Fruit fly (Drosophila melanogaster) whole organism, wandering third instar larva: ENCODE measurements around the gene CG13096.

Source experiments
- CG32264 ChIP-seq: fragments of 200-800 bp; sonication (Bioruptor generic); optimal IDR thresholded peaks from 2 replicates; lab custom pipeline; 2016; ENCODE audit warnings: missing biosample characterization, missing genetic modification characterization
- CG9705 ChIP-seq: fragments of 200-800 bp; sonication (Bioruptor generic); optimal IDR thresholded peaks from 2 replicates; lab custom pipeline; 2018; ENCODE audit warnings: missing biosample characterization, mild to moderate bottlenecking, missing genetic modification characterization
- GATAd ChIP-seq: sonication (Bioruptor generic); optimal IDR thresholded peaks from 2 replicates; lab custom pipeline; 2016; ENCODE audit warnings: missing biosample characterization, missing genetic modification characterization
- HLH106 ChIP-seq: fragments of 200-800 bp; optimal IDR thresholded peaks from 3 replicates; lab custom pipeline; 2019; ENCODE audit warnings: missing biosample characterization, mild to moderate bottlenecking, missing genetic modification characterization, moderate library complexity
- Hr78 ChIP-seq: fragments of >200 bp; optimal IDR thresholded peaks from 2 replicates; lab custom pipeline; 2017; ENCODE audit warnings: missing biosample characterization, missing genetic modification characterization
- Hr83 ChIP-seq: fragments of 200-300 bp; sonication (Bioruptor generic); optimal IDR thresholded peaks from 2 replicates; lab custom pipeline; 2016; ENCODE audit warnings: missing biosample characterization, mild to moderate bottlenecking, missing genetic modification characterization, moderate library complexity; ENCODE audit not compliant: poor library complexity, severe bottlenecking
- Mio ChIP-seq: sonication (Bioruptor generic); optimal IDR thresholded peaks from 2 replicates; lab custom pipeline; 2016; ENCODE audit warnings: missing biosample characterization, missing genetic modification characterization
- Myc ChIP-seq: fragments of >200 bp; optimal IDR thresholded peaks from 2 replicates; lab custom pipeline; 2017
- N ChIP-seq: fragments of >200 bp; optimal IDR thresholded peaks from 2 replicates; lab custom pipeline; 2018; ENCODE audit warnings: missing biosample characterization, missing external identifiers, missing genetic modification characterization
- OdsH ChIP-seq: fragments of 200-800 bp; sonication (Bioruptor generic); optimal IDR thresholded peaks from 2 replicates; lab custom pipeline; 2016; ENCODE audit warnings: missing biosample characterization, mild to moderate bottlenecking, missing genetic modification characterization
- Rel ChIP-seq, 2 experiments: fragments of 200-800 bp; sonication (Bioruptor generic) in 1 of 2; optimal IDR thresholded peaks; 2 replicates in 1 of 2; 3 replicates in 1 of 2; lab custom pipeline; 2016 to 2019; ENCODE audit warnings: mild to moderate bottlenecking in 2 of 2, missing biosample characterization in 2 of 2, missing genetic modification characterization in 2 of 2, moderate library complexity in 1 of 2
- Sp1 ChIP-seq: fragments of 200-800 bp; sonication (Bioruptor generic); optimal IDR thresholded peaks from 3 replicates; lab custom pipeline; 2019; ENCODE audit warnings: missing biosample characterization, mild to moderate bottlenecking, missing genetic modification characterization, moderate library complexity
- Vsx2 ChIP-seq: fragments of 200-300, 225-300 bp; sonication (Bioruptor generic); optimal IDR thresholded peaks from 2 replicates; lab custom pipeline; 2018; ENCODE audit warnings: missing biosample characterization, missing genetic modification characterization; ENCODE audit not compliant: partially characterized antibody
- br ChIP-seq: fragments of 200-800 bp; sonication (Bioruptor generic); optimal IDR thresholded peaks from 2 replicates; lab custom pipeline; 2016; ENCODE audit warnings: missing biosample characterization, missing genetic modification characterization
- brk ChIP-seq: fragments of 200-800 bp; sonication (Bioruptor generic); optimal IDR thresholded peaks from 2 replicates; lab custom pipeline; 2016; ENCODE audit warnings: missing biosample characterization, mild to moderate bottlenecking, missing genetic modification characterization
- dl ChIP-seq, 2 experiments: fragments of 175-275, 200-275 bp in 1 of 2; fragments of 200-275 bp in 1 of 2; sonication (Bioruptor generic); optimal IDR thresholded peaks; lab custom pipeline; 2018; ENCODE audit warnings: mild to moderate bottlenecking in 2 of 2, missing biosample characterization in 2 of 2, missing genetic modification characterization in 2 of 2, moderate library complexity in 2 of 2; ENCODE audit not compliant: partially characterized antibody in 2 of 2, insufficient read depth in 1 of 2
- dmrt93B ChIP-seq: fragments of 200-800 bp; sonication (Bioruptor generic); optimal IDR thresholded peaks from 2 replicates; lab custom pipeline; 2018; ENCODE audit warnings: missing biosample characterization, mild to moderate bottlenecking, missing genetic modification characterization
- dsf ChIP-seq: sonication (Bioruptor generic); optimal IDR thresholded peaks from 2 replicates; lab custom pipeline; 2016; ENCODE audit warnings: missing biosample characterization, missing genetic modification characterization, borderline replicate concordance
- fru ChIP-seq: fragments of 200-800 bp; sonication (Bioruptor generic); optimal IDR thresholded peaks from 3 replicates; lab custom pipeline; 2016; ENCODE audit warnings: missing biosample characterization, mild to moderate bottlenecking, missing genetic modification characterization
- h ChIP-seq: fragments of 200-800 bp; sonication (Bioruptor generic); optimal IDR thresholded peaks from 3 replicates; lab custom pipeline; 2016; ENCODE audit warnings: missing biosample characterization, mild to moderate bottlenecking, missing genetic modification characterization
- jim ChIP-seq: fragments of 175-275, 200-325 bp; sonication (Bioruptor generic); optimal IDR thresholded peaks from 2 replicates; lab custom pipeline; 2016; ENCODE audit warnings: missing biosample characterization, mild to moderate bottlenecking, missing genetic modification characterization
- lola ChIP-seq: fragments of >200 bp; optimal IDR thresholded peaks from 2 replicates; lab custom pipeline; 2017; ENCODE audit warnings: missing biosample characterization, missing genetic modification characterization
- pan ChIP-seq: fragments of >200 bp; optimal IDR thresholded peaks from 2 replicates; lab custom pipeline; 2017
- sage ChIP-seq: fragments of 200-800 bp; sonication (Bioruptor generic); optimal IDR thresholded peaks from 2 replicates; lab custom pipeline; 2016; ENCODE audit warnings: missing biosample characterization, mild to moderate bottlenecking, missing genetic modification characterization
- sv ChIP-seq: fragments of 200-800 bp; sonication (Bioruptor generic); optimal IDR thresholded peaks from 3 replicates; lab custom pipeline; 2016; ENCODE audit warnings: missing biosample characterization, missing genetic modification characterization
- tai ChIP-seq: sonication (Bioruptor generic); optimal IDR thresholded peaks from 2 replicates; lab custom pipeline; 2016; ENCODE audit warnings: missing biosample characterization, missing genetic modification characterization
- usp ChIP-seq: fragments of >200 bp; optimal IDR thresholded peaks from 2 replicates; lab custom pipeline; 2017; ENCODE audit warnings: missing biosample characterization, missing genetic modification characterization

Gene CG13096

dm6 chr2L:8534515-8535295 is 23.0 kb upstream of the CG13096 start (continued):
- TF ChIP-seq HLH106 (tag; lab: Kevin White, UChicago): peak; percentile 97
- TF ChIP-seq Myc (lab: Kevin White, UChicago): no peak
- TF ChIP-seq CG32264 (GFP tag; lab: Kevin White, UChicago): peak; percentile 83
- TF ChIP-seq Rel (GFP tag; optimal IDR thresholded peaks at IDR 0.05; lab: Kevin White, UChicago): peak; percentile 92
- peak; percentile 77 for TF ChIP-seq Rel (tag; optimal IDR thresholded peaks at IDR 0.05; lab: Kevin White, UChicago)
- TF ChIP-seq sv (GFP tag; lab: Kevin White, UChicago): peak; percentile 77
- TF ChIP-seq Hr78 (GFP tag; lab: Kevin White, UChicago): no peak
- peak; percentile 57 for TF ChIP-seq Vsx2
- peak; percentile 95 for TF ChIP-seq Sp1
- TF ChIP-seq sage (GFP tag; lab: Kevin White, UChicago): peak; percentile 93
- no peak for TF ChIP-seq jim (GFP tag; lab: Kevin White, UChicago)

- TF ChIP-seq pan (no peak), Myc (lab: Kevin White, UChicago) (peak; percentile 47)
Measured at dm6 chr2L:8534118-8534514, 22.4 kb upstream of the CG13096 start.

dm6 chr2L:8533632-8534031 is 22.0 kb upstream of the CG13096 start:
- TF ChIP-seq fru (GFP tag; lab: Kevin White, UChicago): no peak
- TF ChIP-seq jim (GFP tag; lab: Kevin White, UChicago): no peak
- no peak for TF ChIP-seq Hr83 (GFP tag; lab: Kevin White, UChicago)
- no peak for TF ChIP-seq h (GFP tag; lab: Kevin White, UChicago)
- TF ChIP-seq Hr78 (GFP tag; lab: Kevin White, UChicago): no peak
- no peak for TF ChIP-seq dmrt93B (GFP tag; lab: Kevin White, UChicago)
- TF ChIP-seq Sp1: no peak
- TF ChIP-seq Rel (GFP tag; optimal IDR thresholded peaks at IDR 0.05; lab: Kevin White, UChicago): no peak
- no peak for TF ChIP-seq Rel (tag; optimal IDR thresholded peaks at IDR 0.05; lab: Kevin White, UChicago)
- TF ChIP-seq GATAd (GFP tag; lab: Kevin White, UChicago): no peak
- TF ChIP-seq N (GFP tag; lab: Kevin White, UChicago): no peak
- no peak for TF ChIP-seq CG9705 (GFP tag; lab: Kevin White, UChicago)
- no peak for TF ChIP-seq dl (GFP tag; optimal IDR thresholded peaks at IDR 0.05; lab: Kevin White, UChicago; ENCODE audit: insufficient read depth in 1 of 2, partially characterized antibody in 2 of 2)
- no peak for TF ChIP-seq Mio (GFP tag; lab: Kevin White, UChicago)

DNA sequence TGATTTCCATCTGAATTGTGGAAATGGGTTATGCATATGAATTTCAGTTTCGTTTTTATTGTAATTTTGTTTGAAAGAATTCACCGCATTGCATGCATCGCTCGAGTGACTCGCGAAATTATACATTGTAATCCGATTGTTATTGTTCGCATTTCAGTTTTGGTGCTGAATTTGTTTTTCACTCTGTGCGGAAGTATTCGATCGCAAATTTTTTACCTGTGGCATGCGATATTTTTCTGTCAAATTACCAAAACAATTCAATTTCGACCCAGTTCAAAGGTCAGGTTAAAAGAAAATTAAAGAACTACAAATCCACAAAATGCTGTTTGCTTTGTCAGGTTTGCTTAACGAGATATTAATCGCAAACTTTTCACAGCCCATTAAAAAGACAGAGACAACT is 21.1 kb upstream of the CG13096 start:
- TF ChIP-seq Mio (GFP tag; lab: Kevin White, UChicago) (no peak), Hr83 (GFP tag; lab: Kevin White, UChicago) (no peak), N (GFP tag; lab: Kevin White, UChicago) (no peak)

DNA sequence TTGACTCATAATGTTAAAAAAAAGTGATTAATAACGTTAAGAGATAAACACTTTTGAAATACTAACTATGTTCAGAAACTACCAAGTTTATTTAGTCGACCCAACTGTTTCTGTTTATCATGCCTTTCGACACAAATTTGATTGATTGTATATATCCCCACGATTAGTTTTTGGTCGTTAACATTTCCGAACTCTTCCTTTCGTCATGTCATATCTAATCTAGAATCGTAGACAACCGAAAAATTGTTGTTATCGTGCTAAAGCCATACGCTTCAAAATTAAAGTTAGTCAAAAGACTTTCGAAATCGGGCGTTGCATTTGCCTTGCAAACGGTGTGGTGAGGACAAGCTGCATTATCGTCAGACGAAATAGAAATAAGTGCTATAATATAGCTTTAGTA is 18.5 kb upstream of the CG13096 start:
- TF ChIP-seq CG32264 (GFP tag; lab: Kevin White, UChicago): no peak
- TF ChIP-seq h (GFP tag; lab: Kevin White, UChicago): no peak
- no peak for TF ChIP-seq usp (GFP tag; lab: Kevin White, UChicago)
- no peak for TF ChIP-seq tai
- TF ChIP-seq Mio (GFP tag; lab: Kevin White, UChicago): no peak
- TF ChIP-seq dsf (GFP tag; lab: Kevin White, UChicago): no peak
- TF ChIP-seq lola (GFP tag; lab: Kevin White, UChicago): no peak
- TF ChIP-seq CG9705 (GFP tag; lab: Kevin White, UChicago): no peak
- TF ChIP-seq Vsx2: no peak
- TF ChIP-seq brk (GFP tag; lab: Kevin White, UChicago): no peak
- TF ChIP-seq Rel (GFP tag; optimal IDR thresholded peaks at IDR 0.05; lab: Kevin White, UChicago): no peak
- no peak for TF ChIP-seq Rel (tag; optimal IDR thresholded peaks at IDR 0.05; lab: Kevin White, UChicago)
- TF ChIP-seq OdsH (GFP tag; lab: Kevin White, UChicago): no peak
- no peak for TF ChIP-seq Myc (lab: Kevin White, UChicago)
- no peak for TF ChIP-seq br (GFP tag; lab: Kevin White, UChicago)
- no peak for TF ChIP-seq N (GFP tag; lab: Kevin White, UChicago)
- no peak for TF ChIP-seq Hr83 (GFP tag; lab: Kevin White, UChicago)
- TF ChIP-seq sv (GFP tag; lab: Kevin White, UChicago): no peak
